Worm (Caenorhabditis elegans) whole organism, mixed stage, embryonic: ENCODE measurements around the gene pas-2.

ENCODE experiments used
- bed-3 ChIP-seq: fragments of 200-800 bp; sonication (Bioruptor generic); optimal IDR thresholded peaks from 3 replicates; lab custom pipeline; 2018; ENCODE audit warnings: mild to moderate bottlenecking, missing genetic modification characterization, moderate library complexity, missing compliant biosample characterization
- blmp-1 ChIP-seq: fragments of 150-350 bp; optimal IDR thresholded peaks from 2 replicates; lab custom pipeline; 2014; ENCODE audit warnings: missing biosample characterization, missing genetic modification characterization
- ceh-43 ChIP-seq: fragments of 200-800 bp; sonication (Bioruptor generic); optimal IDR thresholded peaks from 2 replicates; lab custom pipeline; 2018; ENCODE audit warnings: mild to moderate bottlenecking, missing genetic modification characterization, moderate library complexity, missing compliant biosample characterization
- ceh-83 ChIP-seq: fragments of 200-800 bp; sonication (Bioruptor generic); optimal IDR thresholded peaks from 2 replicates; lab custom pipeline; 2018; ENCODE audit warnings: mild to moderate bottlenecking, missing genetic modification characterization, missing compliant biosample characterization
- ces-1 ChIP-seq: fragments of 150-350 bp; optimal IDR thresholded peaks from 2 replicates; lab custom pipeline; 2014; ENCODE audit warnings: missing biosample characterization, missing genetic modification reagents, missing genetic modification characterization
- cnd-1 ChIP-seq: fragments of 200-800 bp; sonication (Bioruptor generic); optimal IDR thresholded peaks from 2 replicates; lab custom pipeline; 2018; ENCODE audit warnings: mild to moderate bottlenecking, missing genetic modification characterization, missing compliant biosample characterization
- drap-1 ChIP-seq: fragments of 200-800 bp; sonication (Bioruptor generic); optimal IDR thresholded peaks from 3 replicates; lab custom pipeline; 2018; ENCODE audit warnings: mild to moderate bottlenecking, missing genetic modification characterization, missing compliant biosample characterization
- elt-1 ChIP-seq: sonication (generic microtip); optimal IDR thresholded peaks from 2 replicates; lab custom pipeline; 2017; ENCODE audit warnings: missing genetic modification characterization, mild to moderate bottlenecking, missing compliant biosample characterization, antibody characterized with exemption, moderate library complexity, borderline replicate concordance; ENCODE audit not compliant: insufficient read depth
- elt-3 ChIP-seq: fragments of 150-350 bp; optimal IDR thresholded peaks from 2 replicates; lab custom pipeline; 2014; ENCODE audit warnings: missing biosample characterization, missing genetic modification characterization
- ham-2 ChIP-seq: fragments of 200-800 bp; sonication (Bioruptor generic); optimal IDR thresholded peaks from 2 replicates; lab custom pipeline; 2018; ENCODE audit warnings: mild to moderate bottlenecking, missing genetic modification characterization, missing compliant biosample characterization
- hlh-1 ChIP-seq: fragments of 150-350 bp; optimal IDR thresholded peaks from 2 replicates; lab custom pipeline; 2014; ENCODE audit warnings: missing biosample characterization, missing genetic modification reagents, missing genetic modification characterization
- lin-13 ChIP-seq: fragments of 150-350 bp; optimal IDR thresholded peaks from 2 replicates; lab custom pipeline; 2014; ENCODE audit warnings: missing biosample characterization, missing genetic modification characterization
- lin-32 ChIP-seq: fragments of 200-800 bp; sonication (Bioruptor generic); optimal IDR thresholded peaks from 2 replicates; lab custom pipeline; 2018; ENCODE audit warnings: mild to moderate bottlenecking, missing genetic modification characterization, missing compliant biosample characterization
- lsy-2 ChIP-seq: fragments of 150-350 bp; optimal IDR thresholded peaks from 2 replicates; lab custom pipeline; 2014; ENCODE audit warnings: missing biosample characterization, missing genetic modification characterization
- mab-5 ChIP-seq: fragments of 150-350 bp; optimal IDR thresholded peaks from 2 replicates; lab custom pipeline; 2014; ENCODE audit warnings: missing biosample characterization, missing genetic modification characterization
- mls-2 ChIP-seq: sonication (generic microtip); optimal IDR thresholded peaks from 2 replicates; lab custom pipeline; 2016; ENCODE audit warnings: mild to moderate bottlenecking, missing genetic modification characterization, moderate library complexity, missing compliant biosample characterization
- nhr-237 ChIP-seq: fragments of 150-350 bp; optimal IDR thresholded peaks from 2 replicates; lab custom pipeline; 2014; ENCODE audit warnings: missing biosample characterization, missing genetic modification characterization
- nhr-28 ChIP-seq: fragments of 150-350 bp; optimal IDR thresholded peaks from 2 replicates; lab custom pipeline; 2014; ENCODE audit warnings: missing biosample characterization, missing genetic modification characterization
- pha-4 ChIP-seq: fragments of 150-350 bp; optimal IDR thresholded peaks from 2 replicates; lab custom pipeline; 2018; ENCODE audit warnings: missing biosample characterization, missing genetic modification reagents, missing genetic modification characterization
- sem-2 ChIP-seq: fragments of 200-800 bp; sonication (Bioruptor generic); optimal IDR thresholded peaks from 2 replicates; lab custom pipeline; 2018; ENCODE audit warnings: mild to moderate bottlenecking, missing genetic modification characterization, missing compliant biosample characterization
- snpc-4 ChIP-seq: fragments of 150-350 bp; optimal IDR thresholded peaks from 2 replicates; lab custom pipeline; 2014; ENCODE audit warnings: missing biosample characterization, missing genetic modification characterization
- sptf-1 ChIP-seq: sonication (generic microtip); optimal IDR thresholded peaks from 2 replicates; lab custom pipeline; 2017; ENCODE audit warnings: mild to moderate bottlenecking, missing genetic modification characterization, moderate library complexity, missing compliant biosample characterization
- tbx-8 ChIP-seq: fragments of 200-800 bp; sonication (Bioruptor generic); optimal IDR thresholded peaks from 2 replicates; lab custom pipeline; 2018; ENCODE audit warnings: mild to moderate bottlenecking, missing genetic modification characterization, moderate library complexity, missing compliant biosample characterization
- unc-120 ChIP-seq: sonication (generic microtip); optimal IDR thresholded peaks from 2 replicates; lab custom pipeline; 2017; ENCODE audit warnings: missing genetic modification characterization, missing compliant biosample characterization; ENCODE audit not compliant: poor library complexity, severe bottlenecking
- unc-39 ChIP-seq: fragments of 150-350 bp; optimal IDR thresholded peaks from 2 replicates; lab custom pipeline; 2014; ENCODE audit warnings: missing biosample characterization, missing genetic modification characterization
- unc-62 ChIP-seq: fragments of 150-350 bp; optimal IDR thresholded peaks from 2 replicates; lab custom pipeline; 2014; ENCODE audit warnings: missing biosample characterization, missing genetic modification reagents, missing genetic modification characterization
- zip-8 ChIP-seq: fragments of 150-350 bp; optimal IDR thresholded peaks from 2 replicates; lab custom pipeline; 2014; ENCODE audit warnings: missing biosample characterization, missing genetic modification characterization
- ztf-11 ChIP-seq: fragments of 150-350 bp; optimal IDR thresholded peaks from 2 replicates; lab custom pipeline; 2014; ENCODE audit warnings: missing biosample characterization, missing genetic modification characterization

pas-2 gene

DNA sequence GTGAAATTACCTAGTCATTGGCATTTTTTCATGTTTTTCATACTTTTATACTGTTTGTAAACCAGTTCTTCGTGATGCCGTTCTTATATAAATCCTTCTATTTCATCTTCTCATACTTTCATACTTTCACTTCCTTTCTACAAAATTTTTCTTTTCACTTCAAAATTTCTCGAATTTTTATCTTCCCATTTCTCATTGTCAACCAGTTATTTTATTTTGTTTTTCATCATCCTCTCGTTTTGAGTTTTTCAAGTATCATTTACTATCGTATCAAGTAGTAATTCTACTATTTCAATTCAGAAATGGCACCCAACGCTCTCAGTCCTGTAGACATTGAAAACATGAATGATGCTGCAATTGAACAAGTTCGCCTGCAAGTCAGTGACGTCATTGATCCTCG lies 11.5 kb upstream of the pas-2 start, which contains the start of gene F28H7.8:
Gene F28H7.8, plus strand, starts transcription at position 301 of the 400 bp plus-strand sequence.
- TF ChIP-seq ceh-43 (GFP tag; lab: Kevin White, UChicago): no peak
- TF ChIP-seq lsy-2 (tag; lab: Kevin White, UChicago): no peak
- TF ChIP-seq tbx-8 (GFP tag; lab: Kevin White, UChicago): no peak
- TF ChIP-seq zip-8 (tag; lab: Kevin White, UChicago): no peak
- TF ChIP-seq hlh-1: no peak
- TF ChIP-seq ces-1 (GFP tag; lab: Kevin White, UChicago): no peak
- TF ChIP-seq mab-5 (tag; lab: Kevin White, UChicago): no peak
- TF ChIP-seq ham-2 (GFP tag; lab: Kevin White, UChicago): no peak
- TF ChIP-seq unc-39 (tag; lab: Kevin White, UChicago): no peak
- no peak for TF ChIP-seq nhr-28 (tag; lab: Kevin White, UChicago)
- no peak for TF ChIP-seq pha-4
- TF ChIP-seq cnd-1 (tag; lab: Kevin White, UChicago): no peak
- TF ChIP-seq, all 35 proteins: peak for 0

DNA sequence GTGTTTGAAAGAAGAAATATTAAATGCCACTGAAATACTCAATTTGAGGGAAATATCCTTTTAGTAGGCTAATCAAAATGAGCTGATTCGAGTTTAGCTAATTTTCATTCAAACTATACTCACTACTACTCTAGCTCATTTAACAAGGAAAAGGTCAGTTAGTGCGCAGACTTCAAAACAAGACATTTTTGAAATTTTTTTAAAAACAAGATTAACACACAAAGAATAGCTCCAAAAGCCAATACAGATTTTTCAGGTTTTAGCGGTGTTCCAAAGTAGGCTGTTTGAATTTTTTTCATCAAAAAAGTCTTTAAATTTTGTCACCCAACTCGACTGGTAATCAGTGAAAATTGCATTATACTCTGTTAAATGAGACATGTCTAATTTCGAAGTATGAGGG lies 9.3 kb upstream of the pas-2 start:
- no peak for TF ChIP-seq elt-1
- no peak for TF ChIP-seq unc-62
- TF ChIP-seq snpc-4 (tag; lab: Kevin White, UChicago): no peak
- TF ChIP-seq ces-1 (GFP tag; lab: Kevin White, UChicago): no peak
- TF ChIP-seq drap-1: no peak
- TF ChIP-seq unc-39 (tag; lab: Kevin White, UChicago): no peak
- TF ChIP-seq nhr-237 (tag; lab: Kevin White, UChicago): no peak
- TF ChIP-seq ztf-11 (tag; lab: Kevin White, UChicago): no peak
- TF ChIP-seq mab-5 (tag; lab: Kevin White, UChicago): no peak
- no peak for TF ChIP-seq hlh-1
- TF ChIP-seq zip-8 (tag; lab: Kevin White, UChicago): no peak
- TF ChIP-seq sptf-1 (tag; lab: Kevin White, UChicago): no peak

DNA sequence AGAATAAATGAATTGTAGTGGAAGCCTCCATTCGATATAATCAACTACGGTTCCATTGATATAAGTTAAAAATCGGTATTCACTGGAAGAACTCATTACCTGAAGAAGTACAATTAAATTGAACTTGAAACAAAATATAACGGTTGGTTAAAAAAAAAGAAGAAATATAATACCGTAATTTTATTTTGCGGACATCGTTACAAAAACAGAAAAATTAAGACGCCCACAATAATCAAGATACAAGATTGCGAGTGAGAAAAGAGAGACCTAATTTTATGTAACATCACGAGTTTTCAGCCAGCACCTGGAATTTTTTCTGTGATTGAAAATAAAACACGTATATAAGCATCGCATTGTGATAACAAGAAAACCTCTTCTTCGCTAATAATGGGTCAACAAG lies 7.5 kb upstream of the pas-2 start, which contains the start of gene sre-6:
Gene sre-6, minus strand, starts transcription at position 101 of the 400 bp plus-strand sequence.
- TF ChIP-seq zip-8 (tag; lab: Kevin White, UChicago) (no peak), pha-4 (no peak), ceh-83 (GFP tag; lab: Kevin White, UChicago) (no peak), hlh-1 (no peak), ceh-43 (GFP tag; lab: Kevin White, UChicago) (no peak), tbx-8 (GFP tag; lab: Kevin White, UChicago) (no peak), sem-2 (no peak)

DNA sequence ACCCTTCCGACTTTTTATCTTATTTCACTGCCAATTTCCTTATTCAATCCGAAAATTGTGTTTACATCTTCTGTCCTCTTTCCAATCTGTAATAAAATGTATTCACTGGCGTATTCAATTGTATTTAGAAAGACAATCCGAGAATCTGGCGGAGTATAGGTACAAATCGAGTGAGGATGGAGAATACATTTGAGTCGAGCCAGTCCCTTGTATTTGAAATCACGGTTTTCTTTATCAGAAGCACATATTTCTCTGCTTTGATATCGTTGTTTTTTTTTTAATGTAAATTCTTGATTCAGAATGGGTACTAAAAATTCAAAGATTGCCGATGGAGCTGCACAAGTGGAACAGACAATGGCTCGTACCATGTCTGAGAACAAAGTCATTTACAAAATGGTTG lies 6.1 kb upstream of the pas-2 start, which contains the start of gene ocr-1:
Gene ocr-1, plus strand, starts transcription at position 301 of the 400 bp plus-strand sequence.
- TF ChIP-seq zip-8 (tag; lab: Kevin White, UChicago) (no peak), pha-4 (no peak), blmp-1 (tag; lab: Kevin White, UChicago) (no peak), unc-62 (no peak), mls-2 (tag; lab: Kevin White, UChicago) (no peak), hlh-1 (no peak), lin-13 (tag; lab: Kevin White, UChicago) (no peak), elt-3 (no peak), ztf-11 (tag; lab: Kevin White, UChicago) (no peak), lsy-2 (tag; lab: Kevin White, UChicago) (no peak), sem-2 (no peak), sptf-1 (tag; lab: Kevin White, UChicago) (no peak), tbx-8 (GFP tag; lab: Kevin White, UChicago) (no peak), drap-1 (no peak), bed-3 (no peak)

DNA sequence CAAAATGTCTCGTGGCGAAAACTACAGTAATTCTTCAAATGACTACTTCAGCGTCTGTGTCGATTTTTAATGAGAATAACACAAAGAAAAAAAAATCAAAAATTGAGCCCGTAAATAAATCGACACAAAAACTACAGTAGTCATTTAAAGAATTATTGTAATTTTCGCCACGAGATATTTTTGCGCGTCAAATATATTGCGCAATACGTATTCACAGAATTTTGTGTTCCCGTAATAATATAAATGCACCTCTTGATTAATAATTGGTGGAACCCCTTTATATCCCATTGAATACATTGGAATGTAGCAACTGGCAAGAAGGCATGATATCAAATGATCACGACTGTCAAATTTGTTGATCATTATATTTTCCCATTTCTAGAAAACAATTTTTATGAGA lies 1.3 kb upstream of the pas-2 start:
- TF ChIP-seq nhr-28 (tag; lab: Kevin White, UChicago): no peak
- peak; percentile 94 for TF ChIP-seq zip-8 (tag; lab: Kevin White, UChicago)

DNA sequence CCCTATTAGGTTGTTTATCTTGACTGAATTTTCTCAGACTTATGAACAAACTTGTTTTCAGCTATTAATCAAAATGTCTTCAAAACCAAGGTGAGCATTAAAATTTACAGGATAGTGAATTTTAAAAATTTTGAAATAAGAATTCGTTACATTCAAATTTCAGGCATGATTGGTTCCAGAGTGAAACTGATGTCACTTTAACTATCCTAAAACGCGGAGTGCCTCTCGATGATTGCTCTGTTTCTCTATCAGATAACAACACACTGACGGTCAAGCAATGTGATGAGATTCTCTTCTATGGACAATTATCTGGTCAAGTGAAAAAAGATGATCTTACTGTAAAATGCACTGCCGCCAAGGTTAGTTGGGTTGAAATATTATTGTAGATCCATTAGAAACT lies 1.2 kb downstream of the pas-2 start, which contains the start of gene D1054.3:
Gene D1054.3, plus strand, starts transcription at position 62 of the 400 bp plus-strand sequence.
- TF ChIP-seq lin-13 (tag; lab: Kevin White, UChicago) (no peak), ceh-83 (GFP tag; lab: Kevin White, UChicago) (no peak)

DNA sequence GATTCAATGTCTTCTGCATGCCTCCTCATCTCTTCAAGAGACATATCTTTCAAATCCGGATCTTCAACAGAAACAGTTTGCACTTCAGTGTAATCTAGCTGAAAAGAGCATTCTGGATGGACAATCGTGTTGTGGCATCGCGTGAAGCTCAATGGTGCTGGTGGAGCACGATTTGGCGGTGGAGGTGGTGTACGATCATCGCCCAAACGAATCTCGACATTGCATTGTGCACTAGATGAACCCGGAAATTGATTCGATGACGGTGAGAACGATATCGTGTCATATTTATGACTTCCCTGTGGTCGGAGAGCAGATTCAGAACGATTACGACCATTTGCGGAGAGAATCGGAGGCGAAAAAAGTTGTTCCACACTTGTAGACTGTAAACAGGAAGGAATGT lies 3.0 kb downstream of the pas-2 start:
- TF ChIP-seq zip-8 (tag; lab: Kevin White, UChicago): no peak
- TF ChIP-seq unc-120 (tag; lab: Kevin White, UChicago): no peak
- TF ChIP-seq hlh-1: no peak
- TF ChIP-seq mls-2 (tag; lab: Kevin White, UChicago): no peak
- TF ChIP-seq bed-3: no peak
- TF ChIP-seq lin-32: no peak
